Fruit fly (Drosophila melanogaster) whole organism, embryonic: ENCODE measurements around the gene Sfp65A.

Experiments
- CG12219 ChIP-seq: fragments of 200-800 bp; sonication (Bioruptor generic); optimal IDR thresholded peaks from 3 replicates; lab custom pipeline; 2018; ENCODE audit warnings: missing biosample characterization, mild to moderate bottlenecking, missing genetic modification characterization
- CG30431 ChIP-seq: fragments of 200-800 bp; sonication (Bioruptor generic); optimal IDR thresholded peaks from 2 replicates; lab custom pipeline; 2017; ENCODE audit warnings: missing biosample characterization, missing genetic modification characterization
- CG32532 ChIP-seq: fragments of 200-800 bp; sonication (Bioruptor generic); IDR thresholded peaks from 2 replicates; pipeline ENCODE4 v1.3.6; 2022; ENCODE audit warnings: missing biosample characterization, missing genetic modification characterization
- CG33557 ChIP-seq: fragments of 200-800 bp; sonication (Bioruptor generic); optimal IDR thresholded peaks from 2 replicates; lab custom pipeline; 2019; ENCODE audit warnings: missing biosample characterization, mild to moderate bottlenecking, missing genetic modification characterization, moderate library complexity
- CG3847 ChIP-seq: fragments of 200-800 bp; sonication (Bioruptor generic); IDR thresholded peaks from 2 replicates; pipeline ENCODE4 v1.3.6; 2022; ENCODE audit warnings: missing biosample characterization, missing genetic modification characterization
- H15 ChIP-seq: fragments of 200-800 bp; sonication (Bioruptor generic); IDR thresholded peaks from 3 replicates; pipeline ENCODE4 v1.3.6; 2022; ENCODE audit warnings: missing biosample characterization, missing genetic modification characterization
- Lpt ChIP-seq: fragments of >200 bp; optimal IDR thresholded peaks from 2 replicates; lab custom pipeline; 2018; ENCODE audit warnings: missing biosample characterization, missing genetic modification characterization
- row ChIP-seq: fragments of 200-800 bp; sonication (Bioruptor generic); IDR thresholded peaks from 3 replicates; pipeline ENCODE4 v1.3.6; 2022; ENCODE audit warnings: missing biosample characterization, missing genetic modification characterization

- no peak for TF ChIP-seq Lpt (GFP tag; lab: Kevin White, UChicago)
- no peak for TF ChIP-seq CG3847 (GFP tag; lab: Robert Waterston, UW)
- no peak for TF ChIP-seq CG30431
- no peak for TF ChIP-seq CG12219 (GFP tag; lab: Kevin White, UChicago)
- TF ChIP-seq row (GFP tag; lab: Robert Waterston, UW) = no peak
- no peak for TF ChIP-seq CG33557 (GFP tag; lab: Kevin White, UChicago)
- TF ChIP-seq H15 (GFP tag; lab: Robert Waterston, UW) = no peak
- no peak for TF ChIP-seq CG32532 (GFP tag; lab: Robert Waterston, UW)
Measured at dm6 chr3L:6371406-6371805, 21.3 kb downstream of the Sfp65A start.
